Worm (Caenorhabditis elegans) whole organism, L3 larva: Measurements from ENCODE around the gene F20B6.10.

Source experiments
- R02D3.7 ChIP-seq: fragments of 150-350 bp; optimal IDR thresholded peaks from 2 replicates; lab custom pipeline; 2014; ENCODE audit warnings: missing biosample characterization, missing genetic modification characterization
- ama-1 ChIP-seq: fragments of 150-350 bp; optimal IDR thresholded peaks from 2 replicates; lab custom pipeline; 2018
- ceh-16 ChIP-seq: sonication (generic microtip); optimal IDR thresholded peaks from 2 replicates; lab custom pipeline; 2017; ENCODE audit warnings: missing biosample characterization, missing genetic modification characterization
- ceh-28 ChIP-seq: fragments of 150-350 bp; optimal IDR thresholded peaks from 2 replicates; lab custom pipeline; 2014; ENCODE audit warnings: missing biosample characterization, missing genetic modification reagents, missing genetic modification characterization
- ceh-82 ChIP-seq: fragments of 150-350 bp; optimal IDR thresholded peaks from 2 replicates; lab custom pipeline; 2014; ENCODE audit warnings: missing biosample characterization, missing genetic modification characterization
- ceh-9 ChIP-seq: sonication (generic microtip); optimal IDR thresholded peaks from 2 replicates; lab custom pipeline; 2018; ENCODE audit warnings: missing biosample characterization, missing genetic modification characterization
- daf-12 ChIP-seq: fragments of 150-350 bp; optimal IDR thresholded peaks from 2 replicates; lab custom pipeline; 2014; ENCODE audit warnings: missing biosample characterization, missing genetic modification reagents, missing genetic modification characterization
- egl-27 ChIP-seq: sonication (generic microtip); optimal IDR thresholded peaks from 4 replicates; lab custom pipeline; 2017; ENCODE audit warnings: missing biosample characterization, missing genetic modification reagents, missing genetic modification characterization
- egl-5 ChIP-seq: fragments of 150-350 bp; optimal IDR thresholded peaks from 2 replicates; lab custom pipeline; 2017; ENCODE audit warnings: missing biosample characterization, missing genetic modification reagents, missing genetic modification characterization, inconsistent platforms
- elt-1 ChIP-seq: fragments of 150-350 bp; optimal IDR thresholded peaks from 2 replicates; lab custom pipeline; 2014; ENCODE audit warnings: missing biosample characterization, missing genetic modification characterization
- elt-2 ChIP-seq: sonication (generic microtip); optimal IDR thresholded peaks from 2 replicates; lab custom pipeline; 2016; ENCODE audit warnings: missing genetic modification reagents, mild to moderate bottlenecking, missing genetic modification characterization, missing compliant biosample characterization
- elt-3 ChIP-seq, 3 experiments: fragments of 150-350 bp in 1 of 3; sonication (generic microtip) in 2 of 3; optimal IDR thresholded peaks; 2 replicates in 2 of 3; 4 replicates in 1 of 3; lab custom pipeline; 2014 to 2017; ENCODE audit warnings: missing biosample characterization in 3 of 3, missing genetic modification characterization in 3 of 3
- eor-1 ChIP-seq, 2 experiments: fragments of 150-350 bp; optimal IDR thresholded peaks; 2 replicates each; lab custom pipeline; 2014 to 2018; ENCODE audit warnings: missing biosample characterization in 2 of 2, missing genetic modification characterization in 2 of 2
- fkh-10 ChIP-seq: sonication (generic microtip); optimal IDR thresholded peaks from 2 replicates; lab custom pipeline; 2017; ENCODE audit warnings: missing biosample characterization, missing genetic modification reagents, missing genetic modification characterization
- fkh-2 ChIP-seq: fragments of 150-350 bp; optimal IDR thresholded peaks from 2 replicates; lab custom pipeline; 2014; ENCODE audit warnings: missing biosample characterization, missing genetic modification reagents, missing genetic modification characterization
- fos-1 ChIP-seq: fragments of 150-350 bp; optimal IDR thresholded peaks from 2 replicates; lab custom pipeline; 2014; ENCODE audit warnings: missing biosample characterization, missing genetic modification characterization
- hmg-11 ChIP-seq: sonication (generic microtip); optimal IDR thresholded peaks from 2 replicates; lab custom pipeline; 2016; ENCODE audit warnings: missing genetic modification characterization, missing compliant biosample characterization
- jun-1 ChIP-seq: fragments of 150-350 bp; optimal IDR thresholded peaks from 2 replicates; lab custom pipeline; 2014; ENCODE audit warnings: missing biosample characterization, missing genetic modification reagents, missing genetic modification characterization
- lin-15B ChIP-seq: fragments of 150-350 bp; optimal IDR thresholded peaks from 2 replicates; lab custom pipeline; 2014; ENCODE audit warnings: missing biosample characterization, missing genetic modification characterization
- lin-39 ChIP-seq: fragments of 150-350 bp; optimal IDR thresholded peaks from 2 replicates; lab custom pipeline; 2018; ENCODE audit warnings: missing biosample characterization, missing genetic modification reagents, missing genetic modification characterization
- lsy-12 ChIP-seq: sonication (generic microtip); optimal IDR thresholded peaks from 2 replicates; lab custom pipeline; 2016; ENCODE audit warnings: mild to moderate bottlenecking, missing genetic modification characterization, missing compliant biosample characterization
- mdl-1 ChIP-seq: fragments of 150-350 bp; optimal IDR thresholded peaks from 2 replicates; lab custom pipeline; 2014; ENCODE audit warnings: missing biosample characterization, missing genetic modification characterization
- mml-1 ChIP-seq: fragments of 150-350 bp; sonication (generic microtip); optimal IDR thresholded peaks from 3 replicates; lab custom pipeline; 2014; ENCODE audit warnings: missing biosample characterization, missing genetic modification characterization
- nfya-1 ChIP-seq: sonication (generic microtip); optimal IDR thresholded peaks from 2 replicates; lab custom pipeline; 2017; ENCODE audit warnings: missing genetic modification characterization, mild to moderate bottlenecking, missing compliant biosample characterization, antibody characterized with exemption, moderate library complexity; ENCODE audit not compliant: insufficient read depth
- nhr-11 ChIP-seq: fragments of 150-350 bp; optimal IDR thresholded peaks from 2 replicates; lab custom pipeline; 2014; ENCODE audit warnings: missing biosample characterization, missing genetic modification characterization
- nhr-12 ChIP-seq: fragments of 150-350 bp; optimal IDR thresholded peaks from 2 replicates; lab custom pipeline; 2014; ENCODE audit warnings: missing biosample characterization, missing genetic modification characterization
- nhr-23 ChIP-seq: fragments of 150-350 bp; optimal IDR thresholded peaks from 2 replicates; lab custom pipeline; 2014; ENCODE audit warnings: missing biosample characterization, missing genetic modification reagents, missing genetic modification characterization
- nhr-25 ChIP-seq: sonication (generic microtip); optimal IDR thresholded peaks from 2 replicates; lab custom pipeline; 2017; ENCODE audit warnings: missing biosample characterization, missing genetic modification characterization
- nhr-28 ChIP-seq: fragments of 150-350 bp; optimal IDR thresholded peaks from 2 replicates; lab custom pipeline; 2014; ENCODE audit warnings: missing biosample characterization, missing genetic modification characterization
- nhr-43 ChIP-seq: sonication (generic microtip); optimal IDR thresholded peaks from 2 replicates; lab custom pipeline; 2016; ENCODE audit warnings: mild to moderate bottlenecking, missing genetic modification characterization, missing compliant biosample characterization; ENCODE audit not compliant: poor library complexity, severe bottlenecking
- nhr-76 ChIP-seq: fragments of 150-350 bp; sonication (generic microtip); optimal IDR thresholded peaks from 5 replicates; lab custom pipeline; 2014; ENCODE audit warnings: missing biosample characterization, missing genetic modification characterization
- nhr-77 ChIP-seq: fragments of 150-350 bp; optimal IDR thresholded peaks from 2 replicates; lab custom pipeline; 2014; ENCODE audit warnings: missing biosample characterization, missing genetic modification characterization
- pha-4 ChIP-seq: fragments of 150-350 bp; optimal IDR thresholded peaks from 2 replicates; lab custom pipeline; 2014; ENCODE audit warnings: missing biosample characterization, missing genetic modification reagents, missing genetic modification characterization
- pqm-1 ChIP-seq: fragments of 150-350 bp; optimal IDR thresholded peaks from 2 replicates; lab custom pipeline; 2017; ENCODE audit warnings: missing biosample characterization, missing genetic modification characterization, inconsistent platforms
- sea-2 ChIP-seq: fragments of 150-350 bp; sonication (generic microtip); optimal IDR thresholded peaks from 4 replicates; lab custom pipeline; 2014; ENCODE audit warnings: missing biosample characterization, missing genetic modification reagents, missing genetic modification characterization
- skn-1 ChIP-seq: fragments of 150-350 bp; optimal IDR thresholded peaks from 2 replicates; lab custom pipeline; 2014; ENCODE audit warnings: missing biosample characterization, missing genetic modification characterization
- snpc-4 ChIP-seq: fragments of 150-350 bp; optimal IDR thresholded peaks from 2 replicates; lab custom pipeline; 2014; ENCODE audit warnings: missing biosample characterization, missing genetic modification characterization
- tbx-2 ChIP-seq: sonication (generic microtip); optimal IDR thresholded peaks from 2 replicates; lab custom pipeline; 2016; ENCODE audit warnings: mild to moderate bottlenecking, missing genetic modification characterization, missing compliant biosample characterization
- unc-39 ChIP-seq: sonication (generic microtip); optimal IDR thresholded peaks from 4 replicates; lab custom pipeline; 2017; ENCODE audit warnings: missing biosample characterization, missing genetic modification characterization
- unc-62 ChIP-seq: fragments of 150-350 bp; sonication (generic microtip); optimal IDR thresholded peaks from 4 replicates; lab custom pipeline; 2014; ENCODE audit warnings: missing biosample characterization, missing genetic modification reagents, missing genetic modification characterization
- zag-1 ChIP-seq: fragments of 150-350 bp; optimal IDR thresholded peaks from 2 replicates; lab custom pipeline; 2014; ENCODE audit warnings: missing biosample characterization, missing genetic modification characterization
- ztf-11 ChIP-seq: fragments of 150-350 bp; optimal IDR thresholded peaks from 2 replicates; lab custom pipeline; 2014; ENCODE audit warnings: missing biosample characterization, missing genetic modification characterization
- ztf-4 ChIP-seq: fragments of 150-350 bp; optimal IDR thresholded peaks from 2 replicates; lab custom pipeline; 2014; ENCODE audit warnings: missing biosample characterization, missing genetic modification characterization

The F20B6.10 gene

DNA sequence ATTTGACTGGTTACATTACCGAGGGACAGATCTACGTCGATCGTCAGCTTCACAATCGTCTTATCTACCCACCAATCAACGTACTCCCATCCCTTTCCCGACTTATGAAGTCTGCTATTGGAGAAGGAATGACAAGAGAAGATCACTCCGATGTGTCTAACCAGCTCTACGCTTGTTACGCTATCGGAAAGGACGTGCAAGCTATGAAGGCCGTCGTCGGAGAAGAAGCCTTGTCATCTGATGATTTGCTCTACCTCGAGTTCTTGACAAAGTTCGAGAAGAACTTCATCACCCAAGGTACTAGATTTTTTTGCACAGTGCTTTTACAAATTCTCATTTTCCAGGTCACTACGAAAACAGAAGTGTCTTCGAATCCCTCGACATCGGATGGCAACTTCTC lies 24.8 kb downstream of the F20B6.10 start:
- TF ChIP-seq unc-62 (GFP tag; lab: Kevin White, UChicago) (no peak), lin-15B (tag; lab: Kevin White, UChicago) (no peak), ceh-28 (tag; lab: Kevin White, UChicago) (no peak), nhr-12 (tag; lab: Kevin White, UChicago) (no peak), mdl-1 (no peak), mml-1 (tag; lab: Kevin White, UChicago) (no peak), nhr-28 (tag; lab: Kevin White, UChicago) (no peak), ztf-11 (tag; lab: Kevin White, UChicago) (no peak), fkh-10 (GFP tag; lab: Kevin White, UChicago) (no peak), fkh-2 (tag; lab: Kevin White, UChicago) (no peak), egl-5 (tag; lab: Kevin White, UChicago) (no peak), daf-12 (no peak), ama-1 (lab: Kevin White, UChicago) (no peak), lin-39 (no peak), pha-4 (tag; lab: Kevin White, UChicago) (no peak)

DNA sequence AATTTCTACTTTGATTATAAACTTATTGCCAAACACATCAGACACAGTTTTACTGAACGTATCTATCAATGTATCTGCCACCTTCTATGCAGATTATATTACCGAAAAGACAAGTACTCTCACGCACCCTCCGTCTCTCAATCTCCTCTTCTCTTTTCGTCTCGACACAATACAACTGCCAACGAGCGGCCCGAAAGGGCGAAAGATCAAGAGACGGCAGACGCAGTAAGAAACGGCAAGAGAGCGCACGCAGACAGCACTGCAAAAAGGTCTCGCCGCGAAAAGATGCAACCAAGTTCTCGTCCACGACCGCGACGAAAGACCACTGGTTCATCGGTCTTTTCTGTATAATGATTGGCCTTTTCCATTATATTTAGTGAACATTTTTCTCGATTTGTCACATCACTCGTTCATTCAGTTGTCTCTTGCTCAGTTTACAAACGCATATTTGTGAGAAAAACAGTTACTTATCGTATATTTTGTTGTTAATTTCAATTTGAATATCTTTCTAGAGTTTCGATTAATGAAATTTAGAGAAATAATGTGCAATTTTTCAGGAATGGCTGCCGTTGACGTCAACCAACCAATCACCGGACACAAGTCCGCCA lies 26.4 kb downstream of the F20B6.10 start, which contains the start of gene vha-12:
Gene vha-12 (plus strand): TSS at position 558 of the 608 bp plus-strand sequence.
- TF ChIP-seq unc-62 (GFP tag; lab: Kevin White, UChicago), result peak; percentile 7
- TF ChIP-seq lin-39, result peak; percentile 89
- TF ChIP-seq ceh-16 (tag; lab: Kevin White, UChicago), result no peak
- TF ChIP-seq egl-5 (tag; lab: Kevin White, UChicago), result peak; percentile 75
- TF ChIP-seq hmg-11, result peak; percentile 83
- peak; percentile 10 for TF ChIP-seq nhr-76 (tag; lab: Kevin White, UChicago)
- no peak for TF ChIP-seq ama-1 (lab: Kevin White, UChicago)
- peak; percentile 98 for TF ChIP-seq nhr-23 (tag; lab: Kevin White, UChicago)
- TF ChIP-seq tbx-2, result peak; percentile 58
- TF ChIP-seq elt-2 (tag; lab: Kevin White, UChicago), result peak; percentile 88
- peak; percentile 93 for TF ChIP-seq jun-1 (tag; lab: Kevin White, UChicago)
- TF ChIP-seq nhr-25, result peak; percentile 97
- TF ChIP-seq pha-4 (tag; lab: Kevin White, UChicago), result peak; percentile 93
- peak; percentile 94 for TF ChIP-seq nfya-1
- TF ChIP-seq zag-1 (tag; lab: Kevin White, UChicago), result peak; percentile 48
- no peak for TF ChIP-seq fos-1 (tag; lab: Kevin White, UChicago)
- no peak for TF ChIP-seq unc-39 (tag; lab: Kevin White, UChicago)
- peak; percentile 68 for TF ChIP-seq skn-1 (tag; lab: Kevin White, UChicago)
- peak; percentile 71 for TF ChIP-seq R02D3.7
- no peak for TF ChIP-seq ztf-11 (tag; lab: Kevin White, UChicago)
- no peak for TF ChIP-seq nhr-12 (tag; lab: Kevin White, UChicago)
- peak; percentile 74 for TF ChIP-seq snpc-4
- TF ChIP-seq ceh-82 (tag; lab: Kevin White, UChicago), result peak; percentile 55
- no peak for TF ChIP-seq ceh-9 (tag; lab: Kevin White, UChicago)
- TF ChIP-seq elt-3 (tag; optimal IDR thresholded peaks at IDR 0.05; lab: Kevin White, UChicago), result peak in 1 of 3 experiments; percentile 74
- peak; percentile 93 for TF ChIP-seq pqm-1
- TF ChIP-seq nhr-77 (tag; lab: Kevin White, UChicago), result no peak
- peak in 1 of 2 experiments; percentile 3 for TF ChIP-seq eor-1 (tag; optimal IDR thresholded peaks at IDR 0.05; lab: Kevin White, UChicago)
- no peak for TF ChIP-seq nhr-28 (tag; lab: Kevin White, UChicago)
- no peak for TF ChIP-seq sea-2
- TF ChIP-seq fkh-10 (GFP tag; lab: Kevin White, UChicago), result peak; percentile 59
- TF ChIP-seq egl-27 (tag; lab: Kevin White, UChicago), result peak; percentile 49
- peak; percentile 33 for TF ChIP-seq ztf-4 (tag; lab: Kevin White, UChicago)
- TF ChIP-seq nhr-43 (tag; lab: Kevin White, UChicago), result peak; percentile 86
- TF ChIP-seq nhr-11 (tag; lab: Kevin White, UChicago), result peak; percentile 54
- TF ChIP-seq lsy-12 (tag; lab: Kevin White, UChicago), result peak; percentile 72
- peak; percentile 85 for TF ChIP-seq ceh-28 (tag; lab: Kevin White, UChicago)
- TF ChIP-seq daf-12, result no peak
- TF ChIP-seq mml-1 (tag; lab: Kevin White, UChicago), result no peak
- TF ChIP-seq lin-15B (tag; lab: Kevin White, UChicago), result peak; percentile 88
- TF ChIP-seq elt-1 (tag; lab: Kevin White, UChicago), result no peak
- peak; percentile 19 for TF ChIP-seq mdl-1
- no peak for TF ChIP-seq fkh-2 (tag; lab: Kevin White, UChicago)
